Fruit fly (Drosophila melanogaster): ENCODE results near the gene mtTFB1.

DNA sequence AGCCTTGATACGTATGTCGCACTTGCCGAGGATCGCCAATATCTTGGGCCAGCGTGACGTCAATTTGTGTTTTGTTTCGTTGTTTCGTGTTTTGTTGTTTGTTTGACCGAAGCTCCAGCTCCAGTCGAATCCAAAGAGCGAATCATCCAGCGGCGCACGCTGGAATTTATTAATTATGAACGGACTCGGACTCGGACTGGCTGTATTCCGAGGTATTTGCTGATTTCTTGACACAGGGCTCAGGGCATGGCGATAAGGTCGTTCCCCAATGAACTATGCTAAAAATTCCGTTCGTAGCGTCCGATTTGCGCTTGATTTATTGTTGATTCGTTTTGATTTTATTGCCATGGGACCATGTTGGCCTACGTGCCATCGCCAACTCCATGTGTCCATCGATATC, 8.1 kb downstream of the mtTFB1 start:
- TF ChIP-seq Gug (GFP tag; IDR thresholded peaks at IDR 0.05): no peak
- no peak for TF ChIP-seq Hr38 (GFP tag; optimal IDR thresholded peaks at IDR 0.05)
- TF ChIP-seq CG31627 (GFP tag; optimal IDR thresholded peaks at IDR 0.05): no peak
- TF ChIP-seq Sox14 (GFP tag; optimal IDR thresholded peaks at IDR 0.05): no peak
- TF ChIP-seq Blimp-1 (GFP tag; optimal IDR thresholded peaks at IDR 0.05): no peak
